Fruit fly (Drosophila melanogaster): ENCODE results near the gene KP78b.

DNA sequence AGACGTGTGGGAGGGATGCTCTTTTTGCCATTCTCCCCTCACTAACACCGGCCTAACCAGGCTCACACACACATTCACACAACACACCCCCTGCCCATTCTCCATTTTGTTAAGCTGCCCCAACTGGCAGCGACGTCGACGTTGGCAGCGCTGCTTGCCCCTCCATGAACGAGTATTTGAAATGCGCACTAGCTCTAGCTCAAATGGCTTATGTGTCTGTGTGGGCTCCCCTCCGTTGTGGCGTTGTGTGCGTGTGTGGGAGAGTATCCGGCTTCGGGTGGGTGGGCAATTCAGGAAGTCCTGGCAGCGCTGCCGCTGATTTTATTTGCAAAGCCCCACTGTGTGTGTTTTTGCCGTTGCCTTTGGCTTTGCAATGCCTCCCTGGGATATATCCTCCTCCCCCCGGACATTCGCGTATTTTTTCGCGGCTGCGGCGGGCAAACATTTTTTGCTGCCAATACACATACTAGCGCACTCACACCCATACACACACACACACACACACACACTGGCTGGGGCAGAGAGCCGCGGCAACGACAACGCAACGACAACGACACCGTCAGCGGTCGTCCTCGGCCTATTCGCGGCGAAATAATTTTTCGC lies 18.6 kb downstream of the KP78b start:
- TF ChIP-seq Ets96B (tag; optimal IDR thresholded peaks at IDR 0.05): no peak
- TF ChIP-seq CG16779 (tag; optimal IDR thresholded peaks at IDR 0.05): no peak
- TF ChIP-seq spab (GFP tag; optimal IDR thresholded peaks at IDR 0.05): no peak
- no peak for TF ChIP-seq CG31627 (GFP tag; optimal IDR thresholded peaks at IDR 0.05)
- no peak for TF ChIP-seq CG6854 (GFP tag; optimal IDR thresholded peaks at IDR 0.05)
- no peak for TF ChIP-seq fd85E (GFP tag; optimal IDR thresholded peaks at IDR 0.05)
- no peak for TF ChIP-seq CG6808 (GFP tag; optimal IDR thresholded peaks at IDR 0.05)
- no peak for TF ChIP-seq ss (GFP tag; optimal IDR thresholded peaks at IDR 0.05)
- no peak for TF ChIP-seq CG1621 (tag; optimal IDR thresholded peaks at IDR 0.05)
- TF ChIP-seq CG8632 (GFP tag; optimal IDR thresholded peaks at IDR 0.05): no peak
- no peak for TF ChIP-seq fkh (GFP tag; optimal IDR thresholded peaks at IDR 0.05)
- TF ChIP-seq Gug (GFP tag; IDR thresholded peaks at IDR 0.05): no peak
- TF ChIP-seq topi (GFP tag; optimal IDR thresholded peaks at IDR 0.05): no peak
- no peak for TF ChIP-seq Met (GFP tag; optimal IDR thresholded peaks at IDR 0.05)

All from whole organism, prepupa.